Worm (Caenorhabditis elegans) whole organism, early embryonic: ENCODE results near the gene lurp-2.

Experiments used
- B0310.2 ChIP-seq: sonication (generic microtip); optimal IDR thresholded peaks from 2 replicates; lab custom pipeline; 2016; ENCODE audit warnings: mild to moderate bottlenecking, missing genetic modification characterization, missing compliant biosample characterization
- ama-1 ChIP-seq: fragments of 150-350 bp; optimal IDR thresholded peaks from 2 replicates; lab custom pipeline; 2014
- ets-7 ChIP-seq: sonication (generic microtip); optimal IDR thresholded peaks from 2 replicates; lab custom pipeline; 2016; ENCODE audit warnings: missing genotype, missing genetic modification characterization, missing compliant biosample characterization
- flt-1 ChIP-seq: fragments of 200-800 bp; sonication (Bioruptor generic); IDR thresholded peaks from 2 replicates; pipeline ENCODE4 v1.3.6; 2022; ENCODE audit warnings: missing genetic modification characterization, missing compliant biosample characterization
- hmg-4 ChIP-seq: fragments of 200-800 bp; sonication (Bioruptor generic); optimal IDR thresholded peaks from 2 replicates; lab custom pipeline; 2018; ENCODE audit warnings: mild to moderate bottlenecking, missing genetic modification characterization, missing compliant biosample characterization
- hnd-1 ChIP-seq: sonication (generic microtip); optimal IDR thresholded peaks from 2 replicates; lab custom pipeline; 2016; ENCODE audit warnings: missing genetic modification characterization, missing compliant biosample characterization
- tbx-11 ChIP-seq: fragments of 200-800 bp; sonication (Bioruptor generic); IDR thresholded peaks from 2 replicates; pipeline ENCODE4 v1.3.6; 2022; ENCODE audit warnings: missing genetic modification characterization, missing compliant biosample characterization
- tbx-37 ChIP-seq: fragments of 200-800 bp; sonication (Bioruptor generic); conservative IDR thresholded peaks from 2 replicates; pipeline ENCODE4 v1.3.6; 2022; ENCODE audit warnings: missing genetic modification reagents, missing genetic modification characterization, missing compliant biosample characterization
- tra-4 ChIP-seq: sonication (generic microtip); optimal IDR thresholded peaks from 2 replicates; lab custom pipeline; 2017; ENCODE audit warnings: missing genetic modification characterization, missing compliant biosample characterization

- TF ChIP-seq ets-7 (tag; lab: Kevin White, UChicago) (no peak), ama-1 (lab: Kevin White, UChicago) (no peak), B0310.2 (tag; lab: Kevin White, UChicago) (no peak), hmg-4 (GFP tag; lab: Kevin White, UChicago) (no peak), hnd-1 (tag; lab: Kevin White, UChicago) (no peak), tra-4 (tag; lab: Kevin White, UChicago) (no peak), tbx-11 (GFP tag; lab: Robert Waterston, UW) (no peak), tbx-37 (GFP tag; lab: Robert Waterston, UW) (no peak), flt-1 (GFP tag; lab: Robert Waterston, UW) (no peak)
Observed at ce11 chrV:13410688-13411087, 42.7 kb upstream of the lurp-2 start, which contains the start of gene F53F1.4.
